Worm (Caenorhabditis elegans) whole organism, mixed stage, embryonic: Measurements from ENCODE around the gene vms-1.

ENCODE experiments used
- ces-1 ChIP-seq: fragments of 150-350 bp; optimal IDR thresholded peaks from 2 replicates; lab custom pipeline; 2014; ENCODE audit warnings: missing biosample characterization, missing genetic modification reagents, missing genetic modification characterization
- cnd-1 ChIP-seq: fragments of 200-800 bp; sonication (Bioruptor generic); optimal IDR thresholded peaks from 2 replicates; lab custom pipeline; 2018; ENCODE audit warnings: mild to moderate bottlenecking, missing genetic modification characterization, missing compliant biosample characterization
- elt-1 ChIP-seq: sonication (generic microtip); optimal IDR thresholded peaks from 2 replicates; lab custom pipeline; 2017; ENCODE audit warnings: missing genetic modification characterization, mild to moderate bottlenecking, missing compliant biosample characterization, antibody characterized with exemption, moderate library complexity, borderline replicate concordance; ENCODE audit not compliant: insufficient read depth
- lsy-2 ChIP-seq: fragments of 150-350 bp; optimal IDR thresholded peaks from 2 replicates; lab custom pipeline; 2014; ENCODE audit warnings: missing biosample characterization, missing genetic modification characterization
- mab-5 ChIP-seq: fragments of 150-350 bp; optimal IDR thresholded peaks from 2 replicates; lab custom pipeline; 2014; ENCODE audit warnings: missing biosample characterization, missing genetic modification characterization
- nhr-237 ChIP-seq: fragments of 150-350 bp; optimal IDR thresholded peaks from 2 replicates; lab custom pipeline; 2014; ENCODE audit warnings: missing biosample characterization, missing genetic modification characterization
- pha-4 ChIP-seq: fragments of 150-350 bp; optimal IDR thresholded peaks from 2 replicates; lab custom pipeline; 2018; ENCODE audit warnings: missing biosample characterization, missing genetic modification reagents, missing genetic modification characterization
- snpc-4 ChIP-seq: fragments of 150-350 bp; optimal IDR thresholded peaks from 2 replicates; lab custom pipeline; 2014; ENCODE audit warnings: missing biosample characterization, missing genetic modification characterization
- ztf-11 ChIP-seq: fragments of 150-350 bp; optimal IDR thresholded peaks from 2 replicates; lab custom pipeline; 2014; ENCODE audit warnings: missing biosample characterization, missing genetic modification characterization

ce11 chrIII:8105771-8106170, 17.4 kb downstream of the vms-1 start:
- TF ChIP-seq lsy-2: no peak
- no peak for TF ChIP-seq mab-5 (tag; lab: Kevin White, UChicago)
- no peak for TF ChIP-seq pha-4 (tag; lab: Kevin White, UChicago)
- no peak for TF ChIP-seq snpc-4
- TF ChIP-seq cnd-1 (tag; lab: Kevin White, UChicago): no peak
- no peak for TF ChIP-seq ces-1 (GFP tag; lab: Kevin White, UChicago)
- no peak for TF ChIP-seq nhr-237 (tag; lab: Kevin White, UChicago)
- no peak for TF ChIP-seq ztf-11 (tag; lab: Kevin White, UChicago)
- no peak for TF ChIP-seq elt-1 (tag; lab: Kevin White, UChicago)
